Fruit fly (Drosophila melanogaster): ENCODE measurements around the gene Dhps.
A peak's percentile ranks its signal among the peaks of the same experiment; 100 is the strongest.

Gene Dhps

dm6 chr3L:8186627-8187396, 11.2 kb upstream of the Dhps start, which contains the start of the genes ERR and Atg18a:
TSS of gene ERR (minus strand) at chr3L:8186671.
TSS of gene Atg18a (plus strand) at chr3L:8186857.
- no peak for TF ChIP-seq CG14655 (GFP tag; optimal IDR thresholded peaks at IDR 0.05)
- no peak for TF ChIP-seq Pif1A (GFP tag; optimal IDR thresholded peaks at IDR 0.05)
- TF ChIP-seq CG32121 (GFP tag; IDR thresholded peaks at IDR 0.05), result peak; percentile 89
- peak; percentile 69 for TF ChIP-seq CG34367 (tag; optimal IDR thresholded peaks at IDR 0.05)
- peak; percentile 78 for TF ChIP-seq Snoo (tag; optimal IDR thresholded peaks at IDR 0.05)
- peak; percentile 73 for TF ChIP-seq Pif1B (GFP tag; optimal IDR thresholded peaks at IDR 0.05)
- TF ChIP-seq CG8301 (tag; optimal IDR thresholded peaks at IDR 0.05), result peak; percentile 74
- TF ChIP-seq CG4496 (GFP tag; IDR thresholded peaks at IDR 0.05), result peak; percentile 92
- peak; percentile 77 for TF ChIP-seq CG10348 (GFP tag; IDR thresholded peaks at IDR 0.05)
- TF ChIP-seq EcR (GFP tag; optimal IDR thresholded peaks at IDR 0.05), result no peak
- peak; percentile 73 for TF ChIP-seq CG9948 (tag; optimal IDR thresholded peaks at IDR 0.05)
- peak; percentile 82 for TF ChIP-seq Ets98B (GFP tag; IDR thresholded peaks at IDR 0.05)
- TF ChIP-seq rn (GFP tag; IDR thresholded peaks at IDR 0.05), result peak; percentile 84
- TF ChIP-seq CG15710 (tag; optimal IDR thresholded peaks at IDR 0.05), result peak; percentile 87
- TF ChIP-seq CG8159 (tag; optimal IDR thresholded peaks at IDR 0.05), result peak; percentile 82
- peak; percentile 50; the same call in 1 of the 2 replicates for TF ChIP-seq CG12605 (GFP tag; IDR thresholded peaks at IDR 0.05)
- peak; percentile 73 for TF ChIP-seq CG17806 (tag; optimal IDR thresholded peaks at IDR 0.05)
- TF ChIP-seq fd96Ca (GFP tag; IDR thresholded peaks at IDR 0.05), result peak; percentile 81
- no peak for TF ChIP-seq D1 (tag; optimal IDR thresholded peaks at IDR 0.05)
- TF ChIP-seq CG13204 (GFP tag; optimal IDR thresholded peaks at IDR 0.05), result no peak
- TF ChIP-seq gl (tag; optimal IDR thresholded peaks at IDR 0.05), result peak; percentile 19

dm6 chr3L:8187397-8187811, 10.6 kb upstream of the Dhps start:
- TF ChIP-seq D1 (tag; optimal IDR thresholded peaks at IDR 0.05), result no peak
- TF ChIP-seq CG9948 (tag; optimal IDR thresholded peaks at IDR 0.05), result no peak
- no peak for TF ChIP-seq CG17806 (tag; optimal IDR thresholded peaks at IDR 0.05)
- TF ChIP-seq CG8301 (tag; optimal IDR thresholded peaks at IDR 0.05), result no peak
- no peak for TF ChIP-seq rn (GFP tag; IDR thresholded peaks at IDR 0.05)
- no peak for TF ChIP-seq CG8159 (tag; optimal IDR thresholded peaks at IDR 0.05)
- no peak for TF ChIP-seq CG34367 (tag; optimal IDR thresholded peaks at IDR 0.05)
- peak; percentile 16; the same call in 1 of the 2 replicates for TF ChIP-seq Ets98B (GFP tag; IDR thresholded peaks at IDR 0.05)
- no peak for TF ChIP-seq gl (tag; optimal IDR thresholded peaks at IDR 0.05)
- no peak for TF ChIP-seq EcR (GFP tag; optimal IDR thresholded peaks at IDR 0.05)
- no peak for TF ChIP-seq CG10348 (GFP tag; IDR thresholded peaks at IDR 0.05)
- no peak for TF ChIP-seq fd96Ca (GFP tag; IDR thresholded peaks at IDR 0.05)
- 0 out of 2 replicates have a peak, but pooled peaks have one; percentile 30 for TF ChIP-seq CG32121 (GFP tag; IDR thresholded peaks at IDR 0.05)
- TF ChIP-seq Pif1B (GFP tag; optimal IDR thresholded peaks at IDR 0.05), result no peak
- TF ChIP-seq CG4496 (GFP tag; IDR thresholded peaks at IDR 0.05), result no peak; the same call in 2 of the 3 replicates
- no peak for TF ChIP-seq Pif1A (GFP tag; optimal IDR thresholded peaks at IDR 0.05)

- TF ChIP-seq CG12605 (GFP tag; IDR thresholded peaks at IDR 0.05), result no peak
- TF ChIP-seq CG8159 (tag; optimal IDR thresholded peaks at IDR 0.05), result no peak
- no peak for TF ChIP-seq CG32121 (GFP tag; IDR thresholded peaks at IDR 0.05)
- TF ChIP-seq fd96Ca (GFP tag; IDR thresholded peaks at IDR 0.05), result no peak
- TF ChIP-seq gl (tag; optimal IDR thresholded peaks at IDR 0.05), result no peak
- TF ChIP-seq Pif1B (GFP tag; optimal IDR thresholded peaks at IDR 0.05), result no peak
- TF ChIP-seq CG4496 (GFP tag; IDR thresholded peaks at IDR 0.05), result no peak
- no peak for TF ChIP-seq CG8301 (tag; optimal IDR thresholded peaks at IDR 0.05)
- TF ChIP-seq CG9948 (tag; optimal IDR thresholded peaks at IDR 0.05), result no peak
- no peak for TF ChIP-seq CG14655 (GFP tag; optimal IDR thresholded peaks at IDR 0.05)
- no peak for TF ChIP-seq Snoo (tag; optimal IDR thresholded peaks at IDR 0.05)
- TF ChIP-seq CG34367 (tag; optimal IDR thresholded peaks at IDR 0.05), result no peak
Observed at dm6 chr3L:8189234-8189633, 8.8 kb upstream of the Dhps start.

- TF ChIP-seq EcR (GFP tag; optimal IDR thresholded peaks at IDR 0.05) (no peak), Ets98B (GFP tag; IDR thresholded peaks at IDR 0.05) (no peak), CG4496 (GFP tag; IDR thresholded peaks at IDR 0.05) (no peak), D1 (tag; optimal IDR thresholded peaks at IDR 0.05) (no peak), Pif1B (GFP tag; optimal IDR thresholded peaks at IDR 0.05) (no peak), CG13204 (GFP tag; optimal IDR thresholded peaks at IDR 0.05) (no peak), CG8159 (tag; optimal IDR thresholded peaks at IDR 0.05) (no peak), CG34367 (tag; optimal IDR thresholded peaks at IDR 0.05) (no peak), CG15710 (tag; optimal IDR thresholded peaks at IDR 0.05) (no peak), gl (tag; optimal IDR thresholded peaks at IDR 0.05) (no peak), Pif1A (GFP tag; optimal IDR thresholded peaks at IDR 0.05) (no peak), rn (GFP tag; IDR thresholded peaks at IDR 0.05) (no peak), CG17806 (tag; optimal IDR thresholded peaks at IDR 0.05) (no peak), Snoo (tag; optimal IDR thresholded peaks at IDR 0.05) (no peak), CG10348 (GFP tag; IDR thresholded peaks at IDR 0.05) (no peak)
Observed at dm6 chr3L:8191042-8191613, 6.9 kb upstream of the Dhps start, which contains the start of gene MED24. TSS of gene MED24 (plus strand) at chr3L:8191270.

dm6 chr3L:8193016-8193415, 5.0 kb upstream of the Dhps start, which contains the start of gene CG7387:
TSS of gene CG7387 (minus strand) at chr3L:8193116.
- TF ChIP-seq rn (GFP tag; IDR thresholded peaks at IDR 0.05) (no peak), CG12605 (GFP tag; IDR thresholded peaks at IDR 0.05) (no peak), fd96Ca (GFP tag; IDR thresholded peaks at IDR 0.05) (no peak), D1 (tag; optimal IDR thresholded peaks at IDR 0.05) (no peak), CG4496 (GFP tag; IDR thresholded peaks at IDR 0.05) (no peak), CG10348 (GFP tag; IDR thresholded peaks at IDR 0.05) (no peak), Ets98B (GFP tag; IDR thresholded peaks at IDR 0.05) (no peak)
